Fruit fly (Drosophila melanogaster) whole organism, embryonic: ENCODE data around the gene Naam.

Experiments
- B-H2 ChIP-seq: fragments of 200-800 bp; sonication (Bioruptor generic); optimal IDR thresholded peaks from 2 replicates; lab custom pipeline; 2018; ENCODE audit warnings: missing biosample characterization, mild to moderate bottlenecking, missing genetic modification characterization
- Bteb2 ChIP-seq: fragments of 200-800 bp; sonication (Bioruptor generic); optimal IDR thresholded peaks from 2 replicates; lab custom pipeline; 2016; ENCODE audit warnings: missing biosample characterization, missing genetic modification characterization
- CG10147 ChIP-seq: fragments of 200-800 bp; sonication (Bioruptor generic); optimal IDR thresholded peaks from 2 replicates; lab custom pipeline; 2019; ENCODE audit warnings: missing biosample characterization, mild to moderate bottlenecking, missing genetic modification characterization, moderate library complexity
- CG10321 ChIP-seq: fragments of 200-800 bp; sonication (Bioruptor generic); IDR thresholded peaks from 2 replicates; pipeline ENCODE4 v1.3.6; 2022; ENCODE audit warnings: missing biosample characterization, missing genetic modification characterization
- CG13287 ChIP-seq: fragments of 200-800 bp; sonication (Bioruptor generic); IDR thresholded peaks from 2 replicates; pipeline ENCODE4 v1.3.6; 2022; ENCODE audit warnings: missing biosample characterization, missing genetic modification characterization; ENCODE audit not compliant: partially characterized antibody
- CG17328 ChIP-seq: fragments of 200-800 bp; sonication (Bioruptor generic); IDR thresholded peaks from 2 replicates; pipeline ENCODE4 v1.3.6; 2022; ENCODE audit warnings: missing biosample characterization, missing genetic modification characterization
- CG17912 ChIP-seq: fragments of 200-800 bp; sonication (Bioruptor generic); optimal IDR thresholded peaks from 2 replicates; lab custom pipeline; 2018; ENCODE audit warnings: missing biosample characterization, mild to moderate bottlenecking, missing genetic modification characterization
- CG34376 ChIP-seq: fragments of 200-800 bp; sonication (Bioruptor generic); optimal IDR thresholded peaks from 2 replicates; lab custom pipeline; 2018; ENCODE audit warnings: missing biosample characterization, mild to moderate bottlenecking, missing genetic modification characterization
- CG3847 ChIP-seq: fragments of 200-800 bp; sonication (Bioruptor generic); IDR thresholded peaks from 2 replicates; pipeline ENCODE4 v1.3.6; 2022; ENCODE audit warnings: missing biosample characterization, missing genetic modification characterization
- CG4404 ChIP-seq: fragments of 200-800 bp; sonication (Bioruptor generic); IDR thresholded peaks from 2 replicates; pipeline ENCODE4 v1.3.6; 2022; ENCODE audit warnings: missing biosample characterization, missing genetic modification characterization
- CG4854 ChIP-seq: fragments of 200-800 bp; sonication (Bioruptor generic); optimal IDR thresholded peaks from 2 replicates; lab custom pipeline; 2016; ENCODE audit warnings: missing biosample characterization, missing genetic modification characterization, inconsistent platforms
- CG8388 ChIP-seq: fragments of 200-800 bp; sonication (Bioruptor generic); optimal IDR thresholded peaks from 2 replicates; lab custom pipeline; 2019; ENCODE audit warnings: missing biosample characterization, mild to moderate bottlenecking, missing genetic modification characterization, moderate library complexity
- CG9609 ChIP-seq: fragments of 200-800 bp; sonication (Bioruptor generic); optimal IDR thresholded peaks from 3 replicates; lab custom pipeline; 2016; ENCODE audit warnings: missing biosample characterization, missing genetic modification characterization
- Chrac-16 ChIP-seq: fragments of 200-800 bp; sonication (Bioruptor generic); optimal IDR thresholded peaks from 3 replicates; lab custom pipeline; 2016; ENCODE audit warnings: missing biosample characterization, missing genetic modification characterization
- Dll ChIP-seq: fragments of 200-800 bp; sonication (Bioruptor generic); IDR thresholded peaks from 4 replicates; pipeline ENCODE4 v1.3.6; 2022; ENCODE audit warnings: missing biosample characterization, missing genetic modification characterization; ENCODE audit not compliant: partially characterized antibody
- Dp ChIP-seq: fragments of 200-800 bp; sonication (Bioruptor generic); optimal IDR thresholded peaks from 2 replicates; lab custom pipeline; 2018; ENCODE audit warnings: missing biosample characterization, mild to moderate bottlenecking, missing genetic modification characterization, moderate library complexity
- Ets97D ChIP-seq: fragments of 200-800 bp; sonication (Bioruptor generic); optimal IDR thresholded peaks from 3 replicates; lab custom pipeline; 2016; ENCODE audit warnings: missing biosample characterization, missing genetic modification characterization
- Hr51 ChIP-seq, 2 experiments: fragments of 200-800 bp; sonication (Bioruptor generic); optimal IDR thresholded peaks; 2 replicates in 1 of 2; 3 replicates in 1 of 2; lab custom pipeline; 2016 to 2018; ENCODE audit warnings: missing biosample characterization in 2 of 2, missing genetic modification characterization in 2 of 2, mild to moderate bottlenecking in 1 of 2, moderate library complexity in 1 of 2
- Hsf ChIP-seq: fragments of 200-800 bp; sonication (Bioruptor generic); optimal IDR thresholded peaks from 3 replicates; lab custom pipeline; 2016; ENCODE audit warnings: missing biosample characterization, missing genetic modification characterization
- Max ChIP-seq: fragments of 200-800 bp; sonication (Bioruptor generic); optimal IDR thresholded peaks from 2 replicates; lab custom pipeline; 2016; ENCODE audit warnings: missing biosample characterization, mild to moderate bottlenecking, missing genetic modification characterization
- Mes4 ChIP-seq: fragments of 200-800 bp; sonication (Bioruptor generic); optimal IDR thresholded peaks from 2 replicates; lab custom pipeline; 2016; ENCODE audit warnings: missing biosample characterization, missing genetic modification characterization
- Myb ChIP-seq: fragments of 200-800 bp; sonication (Bioruptor generic); optimal IDR thresholded peaks from 2 replicates; lab custom pipeline; 2016; ENCODE audit warnings: missing biosample characterization, missing genetic modification characterization
- NC2β ChIP-seq: fragments of 200-800 bp; sonication (Bioruptor generic); optimal IDR thresholded peaks from 2 replicates; lab custom pipeline; 2016; ENCODE audit warnings: missing biosample characterization, missing genetic modification characterization
- Scr ChIP-seq: fragments of 200-800 bp; sonication (Bioruptor generic); IDR thresholded peaks from 2 replicates; pipeline ENCODE4 v1.3.6; 2022; ENCODE audit warnings: missing biosample characterization, missing genetic modification characterization; ENCODE audit not compliant: partially characterized antibody
- TFAM ChIP-seq: fragments of 200-800 bp; sonication (Bioruptor generic); optimal IDR thresholded peaks from 2 replicates; lab custom pipeline; 2017; ENCODE audit warnings: missing biosample characterization, missing genetic modification characterization, inconsistent platforms
- Tbp ChIP-seq: fragments of >200 bp; optimal IDR thresholded peaks from 2 replicates; lab custom pipeline; 2018; ENCODE audit warnings: missing biosample characterization, missing genetic modification characterization
- abd-A ChIP-seq: fragments of 200-800 bp; sonication (Bioruptor generic); optimal IDR thresholded peaks from 3 replicates; lab custom pipeline; 2019; ENCODE audit warnings: missing biosample characterization, mild to moderate bottlenecking, missing genetic modification characterization, moderate library complexity
- ap ChIP-seq: fragments of 200-800 bp; sonication (Bioruptor generic); IDR thresholded peaks from 2 replicates; pipeline ENCODE4 v1.3.6; 2022; ENCODE audit warnings: missing biosample characterization, missing genetic modification characterization
- crc ChIP-seq: fragments of 200-800 bp; sonication (Bioruptor generic); optimal IDR thresholded peaks from 2 replicates; lab custom pipeline; 2016; ENCODE audit warnings: missing biosample characterization, missing genetic modification characterization
- cwo ChIP-seq: fragments of 200-800 bp; sonication (Bioruptor generic); optimal IDR thresholded peaks from 3 replicates; lab custom pipeline; 2017; ENCODE audit warnings: missing biosample characterization, missing genetic modification characterization, mild to moderate bottlenecking, moderate library complexity, missing genetic modification reagents
- dimm ChIP-seq: fragments of 200-800 bp; sonication (Bioruptor generic); IDR thresholded peaks from 2 replicates; pipeline ENCODE4 v1.3.6; 2022; ENCODE audit warnings: missing biosample characterization, missing genetic modification characterization
- dm ChIP-seq: fragments of 200-800 bp; sonication (Bioruptor generic); optimal IDR thresholded peaks from 3 replicates; lab custom pipeline; 2016; ENCODE audit warnings: missing biosample characterization, missing genetic modification characterization
- en ChIP-seq: fragments of 200-800 bp; sonication (Bioruptor generic); optimal IDR thresholded peaks from 2 replicates; lab custom pipeline; 2016; ENCODE audit warnings: missing biosample characterization, missing genetic modification characterization
- fd3F ChIP-seq: fragments of 200-800 bp; sonication (Bioruptor generic); optimal IDR thresholded peaks from 2 replicates; lab custom pipeline; 2018; ENCODE audit warnings: missing biosample characterization, mild to moderate bottlenecking, missing genetic modification characterization, moderate library complexity
- ftz-f1 ChIP-seq: fragments of 200-800 bp; sonication (Bioruptor generic); optimal IDR thresholded peaks from 2 replicates; lab custom pipeline; 2016; ENCODE audit warnings: missing biosample characterization, missing genetic modification characterization
- gro ChIP-seq: fragments of 200-800 bp; sonication (Bioruptor generic); optimal IDR thresholded peaks from 2 replicates; lab custom pipeline; 2016; ENCODE audit warnings: missing biosample characterization, missing genetic modification characterization
- gsb-n ChIP-seq: fragments of 200-800 bp; sonication (Bioruptor generic); optimal IDR thresholded peaks from 3 replicates; lab custom pipeline; 2018; ENCODE audit warnings: missing biosample characterization, mild to moderate bottlenecking, missing genetic modification characterization
- hkb ChIP-seq, 2 experiments: fragments of 200-800 bp in 1 of 2; fragments of >200 bp in 1 of 2; sonication (Bioruptor generic) in 1 of 2; IDR thresholded peaks in 1 of 2; optimal IDR thresholded peaks in 1 of 2; 2 replicates each; pipeline versions ENCODE4 v1.3.6 to Lab custom; 2017 to 2022; ENCODE audit warnings: missing biosample characterization in 1 of 2, missing genetic modification characterization in 1 of 2
- ken ChIP-seq: fragments of 200-800 bp; sonication (Bioruptor generic); IDR thresholded peaks from 3 replicates; pipeline ENCODE4 v1.3.6; 2022; ENCODE audit warnings: missing biosample characterization, missing genetic modification characterization
- lab ChIP-seq: fragments of 200-800 bp; sonication (Bioruptor generic); optimal IDR thresholded peaks from 3 replicates; lab custom pipeline; 2017; ENCODE audit warnings: missing biosample characterization, missing genetic modification characterization, mild to moderate bottlenecking, moderate library complexity, missing genetic modification reagents
- lbe ChIP-seq: fragments of 200-800 bp; sonication (Bioruptor generic); optimal IDR thresholded peaks from 2 replicates; lab custom pipeline; 2016; ENCODE audit warnings: missing biosample characterization, mild to moderate bottlenecking, missing genetic modification characterization
- mirr ChIP-seq: fragments of 200-800 bp; sonication (Bioruptor generic); optimal IDR thresholded peaks from 3 replicates; lab custom pipeline; 2018; ENCODE audit warnings: missing biosample characterization, mild to moderate bottlenecking, missing genetic modification characterization
- otp ChIP-seq: fragments of 200-800 bp; sonication (Bioruptor generic); IDR thresholded peaks from 3 replicates; pipeline ENCODE4, ENCODE4 v1.3.6; 2022; ENCODE audit warnings: missing biosample characterization, missing genetic modification characterization
- prd ChIP-seq, 3 experiments: fragments of >200 bp in 2 of 3; fragments of 200-800 bp in 1 of 3; sonication (Bioruptor generic) in 1 of 3; optimal IDR thresholded peaks in 2 of 3; IDR thresholded peaks in 1 of 3; 2 replicates in 2 of 3; 3 replicates in 1 of 3; pipeline versions ENCODE4 v1.3.6 to Lab custom; 2017 to 2022; ENCODE audit warnings: missing biosample characterization in 1 of 3, missing genetic modification characterization in 1 of 3
- pros ChIP-seq: fragments of 200-800 bp; sonication (Bioruptor generic); optimal IDR thresholded peaks from 3 replicates; lab custom pipeline; 2019; ENCODE audit warnings: missing biosample characterization, mild to moderate bottlenecking, missing genetic modification characterization, moderate library complexity
- pum ChIP-seq: fragments of 200-800 bp; sonication (Bioruptor generic); optimal IDR thresholded peaks from 2 replicates; lab custom pipeline; 2016; ENCODE audit warnings: missing biosample characterization, missing genetic modification characterization
- run ChIP-seq: fragments of 200-800 bp; sonication (Bioruptor generic); optimal IDR thresholded peaks from 3 replicates; lab custom pipeline; 2018; ENCODE audit warnings: missing biosample characterization, mild to moderate bottlenecking, missing genetic modification characterization
- sd ChIP-seq: fragments of 200-800 bp; sonication (Bioruptor generic); optimal IDR thresholded peaks from 3 replicates; lab custom pipeline; 2018; ENCODE audit warnings: missing biosample characterization, mild to moderate bottlenecking, missing genetic modification characterization, moderate library complexity
- vvl ChIP-seq: fragments of 200-800 bp; sonication (Bioruptor generic); IDR thresholded peaks from 2 replicates; pipeline ENCODE4 v1.3.6; 2022; ENCODE audit warnings: missing biosample characterization, missing genetic modification characterization

The Naam gene

dm6 chr3R:19641498-19642065 lies 29.7 kb upstream of the Naam start (continued):
- peak; percentile 73 for TF ChIP-seq Hsf (GFP tag; lab: Kevin White, UChicago)
- TF ChIP-seq dm (GFP tag; lab: Kevin White, UChicago): no peak
- TF ChIP-seq Myb (GFP tag; lab: Kevin White, UChicago): peak; percentile 34
- peak; percentile 95 for TF ChIP-seq vvl (GFP tag; lab: Robert Waterston, UW)
- TF ChIP-seq B-H2: peak; percentile 74
- peak; percentile 80 for TF ChIP-seq Bteb2 (GFP tag; lab: Kevin White, UChicago)
- TF ChIP-seq Tbp (GFP tag; lab: Kevin White, UChicago): no peak
- no peak for TF ChIP-seq Dll (GFP tag; lab: Robert Waterston, UW)
- peak; percentile 85 for TF ChIP-seq run
- TF ChIP-seq gro (GFP tag; lab: Kevin White, UChicago): peak; percentile 66
- TF ChIP-seq ap (GFP tag; lab: Robert Waterston, UW): peak; percentile 73
- TF ChIP-seq CG3847 (GFP tag; lab: Robert Waterston, UW): peak; percentile 73
- TF ChIP-seq CG10321 (GFP tag; lab: Robert Waterston, UW): peak; percentile 61; the same call in 1 of the 2 replicates
- TF ChIP-seq CG4854: peak; percentile 74
- peak; percentile 18 for TF ChIP-seq CG9609 (GFP tag; lab: Kevin White, UChicago)
- peak; percentile 35 to 94 for TF ChIP-seq Hr51 (GFP tag; optimal IDR thresholded peaks at IDR 0.05; lab: Kevin White, UChicago)
- no peak for TF ChIP-seq Scr (GFP tag; lab: Robert Waterston, UW)
- peak; percentile 19 for TF ChIP-seq Mes4
- TF ChIP-seq dimm (GFP tag; lab: Robert Waterston, UW): no peak
- TF ChIP-seq CG34376 (GFP tag; lab: Kevin White, UChicago): peak; percentile 65
- TF ChIP-seq Ets97D (GFP tag; lab: Kevin White, UChicago): no peak
- peak; percentile 14 for TF ChIP-seq NC2β
- TF ChIP-seq sd (tag; lab: Kevin White, UChicago): peak; percentile 47
- TF ChIP-seq Dp (GFP tag; lab: Kevin White, UChicago): no peak
- TF ChIP-seq CG4404 (GFP tag; lab: Robert Waterston, UW): no peak
- peak; percentile 86 for TF ChIP-seq fd3F (GFP tag; lab: Kevin White, UChicago)
- peak; percentile 87 for TF ChIP-seq ken (GFP tag; lab: Robert Waterston, UW)
- TF ChIP-seq TFAM (GFP tag; lab: Kevin White, UChicago): no peak
- TF ChIP-seq cwo (GFP tag; lab: Kevin White, UChicago): peak; percentile 86
- TF ChIP-seq abd-A (tag; lab: Kevin White, UChicago): no peak
- peak; percentile 94 for TF ChIP-seq lab
- no peak for TF ChIP-seq ftz-f1 (GFP tag; lab: Kevin White, UChicago)
- peak; percentile 85 for TF ChIP-seq otp
- peak; percentile 50 for TF ChIP-seq Chrac-16 (GFP tag; lab: Kevin White, UChicago)
- TF ChIP-seq lbe: peak; percentile 82
- peak; percentile 41 for TF ChIP-seq pum (GFP tag; lab: Kevin White, UChicago)
- peak; percentile 84 for TF ChIP-seq gsb-n (tag; lab: Kevin White, UChicago)
- no peak for TF ChIP-seq CG13287
- no peak for TF ChIP-seq CG17912 (GFP tag; lab: Kevin White, UChicago)
- peak; percentile 89 for TF ChIP-seq CG17328
- peak; percentile 5 for TF ChIP-seq pros (GFP tag; lab: Kevin White, UChicago)
- no peak for TF ChIP-seq prd (optimal IDR thresholded peaks at IDR 0.05; lab: Kevin White, UChicago)
- TF ChIP-seq prd (GFP tag; IDR thresholded peaks at IDR 0.05; lab: Robert Waterston, UW): peak; percentile 85
- TF ChIP-seq hkb (optimal IDR thresholded peaks at IDR 0.05; lab: Kevin White, UChicago): no peak
- TF ChIP-seq hkb (GFP tag; IDR thresholded peaks at IDR 0.05; lab: Robert Waterston, UW): peak; percentile 93
- peak; percentile 66 for TF ChIP-seq mirr (GFP tag; lab: Kevin White, UChicago)
- peak; percentile 46 for TF ChIP-seq crc (GFP tag; lab: Kevin White, UChicago)
- TF ChIP-seq CG10147 (GFP tag; lab: Kevin White, UChicago): peak; percentile 83
- TF ChIP-seq en (GFP tag; lab: Kevin White, UChicago): no peak
- TF ChIP-seq CG8388 (GFP tag; lab: Kevin White, UChicago): peak; percentile 85
- peak; percentile 58 for TF ChIP-seq Max
